Fruit fly (Drosophila melanogaster) whole organism, embryonic: ENCODE measurements around the gene CG18557.

Source experiments
- ATbp ChIP-seq: fragments of 200-800 bp; sonication (Bioruptor generic); optimal IDR thresholded peaks from 2 replicates; lab custom pipeline; 2017; ENCODE audit warnings: missing biosample characterization, mild to moderate bottlenecking, missing genetic modification characterization, missing genetic modification reagents
- Antp ChIP-seq: fragments of 200-800 bp; sonication (Bioruptor generic); optimal IDR thresholded peaks from 3 replicates; lab custom pipeline; 2016; ENCODE audit warnings: missing biosample characterization, missing genetic modification characterization
- Bdp1 ChIP-seq: fragments of 200-800 bp; sonication (Bioruptor generic); optimal IDR thresholded peaks from 3 replicates; lab custom pipeline; 2016; ENCODE audit warnings: missing biosample characterization, missing genetic modification characterization
- CG10959 ChIP-seq: fragments of 200-800 bp; sonication (Bioruptor generic); IDR thresholded peaks from 2 replicates; pipeline ENCODE4 v1.3.6; 2022; ENCODE audit warnings: missing biosample characterization, missing genetic modification characterization
- CG11456 ChIP-seq: fragments of 200-800 bp; sonication (Bioruptor generic); IDR thresholded peaks from 3 replicates; pipeline ENCODE4 v1.3.6; 2022; ENCODE audit warnings: missing biosample characterization, missing genetic modification characterization
- CG11504 ChIP-seq: fragments of 200-800 bp; sonication (Bioruptor generic); optimal IDR thresholded peaks from 3 replicates; lab custom pipeline; 2019; ENCODE audit warnings: missing biosample characterization, mild to moderate bottlenecking, missing genetic modification characterization, moderate library complexity
- CG12299 ChIP-seq: fragments of 200-800 bp; sonication (Bioruptor generic); optimal IDR thresholded peaks from 2 replicates; lab custom pipeline; 2018; ENCODE audit warnings: missing biosample characterization, mild to moderate bottlenecking, missing genetic modification characterization
- CG15011 ChIP-seq: fragments of 200-800 bp; sonication (Bioruptor generic); optimal IDR thresholded peaks from 3 replicates; lab custom pipeline; 2018; ENCODE audit warnings: missing biosample characterization, mild to moderate bottlenecking, missing genetic modification characterization
- CG1529 ChIP-seq: fragments of 200-800 bp; sonication (Bioruptor generic); optimal IDR thresholded peaks from 3 replicates; lab custom pipeline; 2018; ENCODE audit warnings: missing biosample characterization, missing genetic modification characterization
- CG18262 ChIP-seq: fragments of 200-800 bp; optimal IDR thresholded peaks from 3 replicates; lab custom pipeline; 2019; ENCODE audit warnings: missing biosample characterization, mild to moderate bottlenecking, missing genetic modification characterization, moderate library complexity
- CG2202 ChIP-seq: fragments of 200-800 bp; sonication (Bioruptor generic); optimal IDR thresholded peaks from 2 replicates; lab custom pipeline; 2018; ENCODE audit warnings: missing biosample characterization, mild to moderate bottlenecking, missing genetic modification characterization
- CG31388 ChIP-seq: fragments of 200-800 bp; sonication (Bioruptor generic); optimal IDR thresholded peaks from 2 replicates; lab custom pipeline; 2016; ENCODE audit warnings: missing biosample characterization, missing genetic modification characterization
- CG3163 ChIP-seq: fragments of 200-800 bp; sonication (Bioruptor generic); optimal IDR thresholded peaks from 3 replicates; lab custom pipeline; 2016; ENCODE audit warnings: missing biosample characterization, missing genetic modification characterization
- CG33557 ChIP-seq: fragments of 200-800 bp; sonication (Bioruptor generic); optimal IDR thresholded peaks from 2 replicates; lab custom pipeline; 2019; ENCODE audit warnings: missing biosample characterization, mild to moderate bottlenecking, missing genetic modification characterization, moderate library complexity
- CG34224 ChIP-seq: fragments of 200-800 bp; sonication (Bioruptor generic); IDR thresholded peaks from 3 replicates; pipeline ENCODE4 v1.3.6; 2022; ENCODE audit warnings: missing biosample characterization, missing genetic modification characterization; ENCODE audit not compliant: partially characterized antibody
- CG4820 ChIP-seq: fragments of 200-800 bp; sonication (Bioruptor generic); optimal IDR thresholded peaks from 3 replicates; lab custom pipeline; 2016; ENCODE audit warnings: missing biosample characterization, missing genetic modification characterization
- CG5180 ChIP-seq: fragments of 200-800 bp; sonication (Bioruptor generic); optimal IDR thresholded peaks from 3 replicates; lab custom pipeline; 2017; ENCODE audit warnings: missing biosample characterization, missing genetic modification characterization, mild to moderate bottlenecking, moderate library complexity, missing genetic modification reagents
- CG6272 ChIP-seq: fragments of 200-800 bp; sonication (Bioruptor generic); IDR thresholded peaks from 2 replicates; pipeline ENCODE4 v1.3.6; 2022; ENCODE audit warnings: missing biosample characterization, missing genetic modification characterization
- CG9876 ChIP-seq: fragments of 200-800 bp; sonication (Bioruptor generic); optimal IDR thresholded peaks from 2 replicates; lab custom pipeline; 2016; ENCODE audit warnings: missing biosample characterization, missing genetic modification characterization
- CHES-1-like ChIP-seq: fragments of 200-800 bp; sonication (Bioruptor generic); optimal IDR thresholded peaks from 2 replicates; lab custom pipeline; 2016; ENCODE audit warnings: missing biosample characterization, missing genetic modification characterization
- Dad ChIP-seq: fragments of 200-800 bp; sonication (Bioruptor generic); optimal IDR thresholded peaks from 3 replicates; lab custom pipeline; 2016; ENCODE audit warnings: missing biosample characterization, missing genetic modification characterization
- Deaf1 ChIP-seq: fragments of 200-800 bp; optimal IDR thresholded peaks from 3 replicates; lab custom pipeline; 2019; ENCODE audit warnings: missing biosample characterization, mild to moderate bottlenecking, missing genetic modification characterization, moderate library complexity
- Doc3 ChIP-seq: fragments of 200-800 bp; sonication (Bioruptor generic); IDR thresholded peaks from 3 replicates; pipeline ENCODE4 v1.3.6; 2022; ENCODE audit warnings: missing biosample characterization, missing genetic modification characterization; ENCODE audit not compliant: partially characterized antibody
- Fer3 ChIP-seq: fragments of 200-800 bp; sonication (Bioruptor generic); optimal IDR thresholded peaks from 2 replicates; lab custom pipeline; 2018; ENCODE audit warnings: missing biosample characterization, mild to moderate bottlenecking, missing genetic modification characterization, moderate library complexity
- Gsc ChIP-seq: fragments of 200-800 bp; sonication (Bioruptor generic); IDR thresholded peaks from 2 replicates; pipeline ENCODE4 v1.3.6; 2022; ENCODE audit warnings: missing biosample characterization, missing genetic modification characterization
- H2.0 ChIP-seq: fragments of 200-800 bp; sonication (Bioruptor generic); IDR thresholded peaks from 2 replicates; pipeline ENCODE4 v1.3.6; 2022; ENCODE audit warnings: missing biosample characterization, missing genetic modification characterization
- HLH54F ChIP-seq: fragments of 200-800 bp; sonication (Bioruptor generic); optimal IDR thresholded peaks from 3 replicates; lab custom pipeline; 2016; ENCODE audit warnings: missing biosample characterization, missing genetic modification characterization
- MESR4 ChIP-seq: fragments of 200-800 bp; sonication (Bioruptor generic); optimal IDR thresholded peaks from 2 replicates; lab custom pipeline; 2018; ENCODE audit warnings: missing biosample characterization, mild to moderate bottlenecking, missing genetic modification characterization, moderate library complexity
- Mes4 ChIP-seq: fragments of 200-800 bp; sonication (Bioruptor generic); optimal IDR thresholded peaks from 2 replicates; lab custom pipeline; 2016; ENCODE audit warnings: missing biosample characterization, missing genetic modification characterization
- NC2β ChIP-seq: fragments of 200-800 bp; sonication (Bioruptor generic); optimal IDR thresholded peaks from 2 replicates; lab custom pipeline; 2016; ENCODE audit warnings: missing biosample characterization, missing genetic modification characterization
- Neu2 ChIP-seq: fragments of 200-800 bp; sonication (Bioruptor generic); optimal IDR thresholded peaks from 3 replicates; lab custom pipeline; 2016; ENCODE audit warnings: missing biosample characterization, missing genetic modification characterization, borderline replicate concordance
- Nf-YC ChIP-seq: fragments of 200-800 bp; optimal IDR thresholded peaks from 3 replicates; lab custom pipeline; 2019; ENCODE audit warnings: missing biosample characterization, mild to moderate bottlenecking, missing genetic modification characterization, moderate library complexity
- Spps ChIP-seq: fragments of 200-800 bp; sonication (Bioruptor generic); optimal IDR thresholded peaks from 2 replicates; lab custom pipeline; 2018; ENCODE audit warnings: missing biosample characterization, mild to moderate bottlenecking, missing genetic modification characterization
- Trl ChIP-seq, 3 experiments: fragments of >200 bp in 2 of 3; fragments of 200-800 bp in 1 of 3; sonication (Bioruptor generic) in 1 of 3; optimal IDR thresholded peaks; 2 replicates in 1 of 3; 3 replicates in 2 of 3; lab custom pipeline; 2016 to 2017; ENCODE audit warnings: missing biosample characterization in 1 of 3, missing genetic modification characterization in 1 of 3
- amos ChIP-seq: fragments of 200-800 bp; sonication (Bioruptor generic); IDR thresholded peaks from 2 replicates; pipeline ENCODE4 v1.3.6; 2022; ENCODE audit warnings: missing biosample characterization, missing genetic modification characterization; ENCODE audit not compliant: partially characterized antibody
- ap ChIP-seq: fragments of 200-800 bp; sonication (Bioruptor generic); IDR thresholded peaks from 2 replicates; pipeline ENCODE4 v1.3.6; 2022; ENCODE audit warnings: missing biosample characterization, missing genetic modification characterization
- ci ChIP-seq: fragments of 200-800 bp; sonication (Bioruptor generic); IDR thresholded peaks from 3 replicates; pipeline ENCODE4 v1.3.6; 2022; ENCODE audit warnings: missing biosample characterization, missing genetic modification characterization
- fd3F ChIP-seq: fragments of 200-800 bp; sonication (Bioruptor generic); optimal IDR thresholded peaks from 2 replicates; lab custom pipeline; 2018; ENCODE audit warnings: missing biosample characterization, mild to moderate bottlenecking, missing genetic modification characterization, moderate library complexity
- fu2 ChIP-seq: fragments of 200-800 bp; sonication (Bioruptor generic); optimal IDR thresholded peaks from 2 replicates; lab custom pipeline; 2016; ENCODE audit warnings: missing biosample characterization, missing genetic modification characterization
- hb ChIP-seq: fragments of 200-800 bp; sonication (Bioruptor generic); IDR thresholded peaks from 3 replicates; pipeline ENCODE4 v1.3.6; 2022; ENCODE audit warnings: missing biosample characterization, missing genetic modification characterization; ENCODE audit not compliant: partially characterized antibody
- her ChIP-seq: fragments of 200-800 bp; sonication (Bioruptor generic); optimal IDR thresholded peaks from 2 replicates; lab custom pipeline; 2016; ENCODE audit warnings: missing biosample characterization, missing genetic modification characterization
- inv ChIP-seq: fragments of 200-800 bp; sonication (Bioruptor generic); IDR thresholded peaks from 2 replicates; pipeline ENCODE4 v1.3.6; 2022; ENCODE audit warnings: missing biosample characterization, missing genetic modification characterization; ENCODE audit not compliant: partially characterized antibody
- jing ChIP-seq: fragments of 200-800 bp; sonication (Bioruptor generic); optimal IDR thresholded peaks from 2 replicates; lab custom pipeline; 2018; ENCODE audit warnings: missing biosample characterization, mild to moderate bottlenecking, missing genetic modification characterization
- lmd ChIP-seq: fragments of 200-800 bp; sonication (Bioruptor generic); IDR thresholded peaks from 2 replicates; pipeline ENCODE4 v1.3.6; 2022; ENCODE audit warnings: missing biosample characterization, missing genetic modification characterization
- nmo ChIP-seq: fragments of 200-800 bp; sonication (Bioruptor generic); optimal IDR thresholded peaks from 2 replicates; lab custom pipeline; 2018; ENCODE audit warnings: missing biosample characterization, mild to moderate bottlenecking, missing genetic modification characterization, moderate library complexity
- nom ChIP-seq: fragments of 200-800 bp; sonication (Bioruptor generic); optimal IDR thresholded peaks from 2 replicates; lab custom pipeline; 2017; ENCODE audit warnings: missing biosample characterization, missing genetic modification characterization, mild to moderate bottlenecking, moderate library complexity, missing genetic modification reagents
- peb ChIP-seq: fragments of 200-800 bp; sonication (Bioruptor generic); IDR thresholded peaks from 2 replicates; pipeline ENCODE4 v1.3.6; 2022; ENCODE audit warnings: missing biosample characterization, missing genetic modification characterization
- psq ChIP-seq: fragments of 200-800 bp; sonication (Bioruptor generic); optimal IDR thresholded peaks from 2 replicates; lab custom pipeline; 2017; ENCODE audit warnings: missing biosample characterization, missing genetic modification characterization
- scrt ChIP-seq: fragments of 200-800 bp; sonication (Bioruptor generic); optimal IDR thresholded peaks from 2 replicates; lab custom pipeline; 2018; ENCODE audit warnings: missing biosample characterization, mild to moderate bottlenecking, missing genetic modification characterization, moderate library complexity
- sr ChIP-seq: fragments of 200-800 bp; sonication (Bioruptor generic); IDR thresholded peaks from 3 replicates; pipeline ENCODE4 v1.3.6; 2022; ENCODE audit warnings: missing biosample characterization, missing genetic modification characterization

CG18557 gene

dm6 chr2L:2830341-2830800 is 15.2 kb downstream of the CG18557 start (continued):
- TF ChIP-seq fd3F (GFP tag; lab: Kevin White, UChicago), result peak; percentile 73
- TF ChIP-seq CG15011, result peak; percentile 86
- peak; percentile 29 for TF ChIP-seq Dad (GFP tag; lab: Kevin White, UChicago)
- TF ChIP-seq MESR4 (GFP tag; lab: Kevin White, UChicago), result no peak
- peak; percentile 51; the same call in 1 of the 2 replicates for TF ChIP-seq ap
- peak; percentile 63 for TF ChIP-seq jing (GFP tag; lab: Kevin White, UChicago)
- TF ChIP-seq peb (GFP tag; lab: Robert Waterston, UW), result peak; percentile 64
- no peak for TF ChIP-seq her (GFP tag; lab: Kevin White, UChicago)
- TF ChIP-seq amos (GFP tag; lab: Robert Waterston, UW), result no peak
- peak; percentile 73 for TF ChIP-seq CG6272 (GFP tag; lab: Robert Waterston, UW)
- TF ChIP-seq CG33557 (GFP tag; lab: Kevin White, UChicago), result peak; percentile 92
- TF ChIP-seq ATbp (GFP tag; lab: Kevin White, UChicago), result peak; percentile 87
- no peak for TF ChIP-seq Gsc (GFP tag; lab: Robert Waterston, UW)
- TF ChIP-seq Trl (optimal IDR thresholded peaks at IDR 0.05; lab: Kevin White, UChicago), result peak in 1 of 2 experiments; percentile 41
- TF ChIP-seq Trl (GFP tag; optimal IDR thresholded peaks at IDR 0.05; lab: Kevin White, UChicago), result peak; percentile 35
- TF ChIP-seq CHES-1-like (GFP tag; lab: Kevin White, UChicago), result peak; percentile 50
- no peak for TF ChIP-seq psq (GFP tag; lab: Kevin White, UChicago)
- no peak for TF ChIP-seq Doc3 (GFP tag; lab: Robert Waterston, UW)
- TF ChIP-seq CG9876 (GFP tag; lab: Kevin White, UChicago), result no peak
- TF ChIP-seq inv, result no peak
- TF ChIP-seq CG11504 (tag; lab: Kevin White, UChicago), result peak; percentile 93
- no peak for TF ChIP-seq CG34224 (GFP tag; lab: Robert Waterston, UW)
- TF ChIP-seq CG4820 (GFP tag; lab: Kevin White, UChicago), result peak; percentile 89
- TF ChIP-seq nom, result peak; percentile 78
- TF ChIP-seq CG1529 (GFP tag; lab: Kevin White, UChicago), result peak; percentile 91
- TF ChIP-seq nmo, result peak; percentile 96
- TF ChIP-seq Mes4, result no peak
- peak; percentile 76 for TF ChIP-seq ci (GFP tag; lab: Robert Waterston, UW)
- TF ChIP-seq CG2202 (tag; lab: Kevin White, UChicago), result peak; percentile 81
- peak; percentile 7 for TF ChIP-seq Antp (GFP tag; lab: Kevin White, UChicago)
- TF ChIP-seq CG11456 (GFP tag; lab: Robert Waterston, UW), result peak; percentile 30; the same call in 1 of the 3 replicates
- peak; percentile 83 for TF ChIP-seq lmd (GFP tag; lab: Robert Waterston, UW)
- TF ChIP-seq CG3163 (GFP tag; lab: Kevin White, UChicago), result no peak
- TF ChIP-seq CG12299, result peak; percentile 61
- TF ChIP-seq CG5180 (GFP tag; lab: Kevin White, UChicago), result peak; percentile 77
- peak; percentile 54 for TF ChIP-seq Deaf1 (tag; lab: Kevin White, UChicago)
- TF ChIP-seq Bdp1 (GFP tag; lab: Kevin White, UChicago), result peak; percentile 38
- TF ChIP-seq fu2 (GFP tag; lab: Kevin White, UChicago), result peak; percentile 25
- TF ChIP-seq NC2β (GFP tag; lab: Kevin White, UChicago), result peak; percentile 42
- TF ChIP-seq CG31388, result peak; percentile 41
- peak; percentile 50 for TF ChIP-seq HLH54F
- TF ChIP-seq H2.0 (GFP tag; lab: Robert Waterston, UW), result no peak
- peak; percentile 78 for TF ChIP-seq scrt (GFP tag; lab: Kevin White, UChicago)
- TF ChIP-seq Fer3 (tag; lab: Kevin White, UChicago), result peak; percentile 74
- peak; percentile 90 for TF ChIP-seq Spps (tag; lab: Kevin White, UChicago)
- TF ChIP-seq Neu2 (GFP tag; lab: Kevin White, UChicago), result no peak
- peak; percentile 55; the same call in 1 of the 2 replicates for TF ChIP-seq CG10959 (GFP tag; lab: Robert Waterston, UW)
- TF ChIP-seq sr (GFP tag; lab: Robert Waterston, UW), result no peak
- no peak for TF ChIP-seq hb (GFP tag; lab: Robert Waterston, UW)
- TF ChIP-seq Nf-YC (tag; lab: Kevin White, UChicago), result peak; percentile 82
- TF ChIP-seq CG18262 (tag; lab: Kevin White, UChicago), result peak; percentile 98
